Fruit fly (Drosophila melanogaster) whole organism, embryonic: ENCODE data around the gene Spn85F.

ENCODE experiments used
- Abd-B ChIP-seq: fragments of 200-800 bp; sonication (Bioruptor generic); optimal IDR thresholded peaks from 2 replicates; lab custom pipeline; 2018; ENCODE audit warnings: missing biosample characterization, mild to moderate bottlenecking, missing genetic modification characterization, moderate library complexity
- Adf1 ChIP-seq: fragments of 200-800 bp; sonication (Bioruptor generic); IDR thresholded peaks from 2 replicates; pipeline ENCODE4 v1.3.6; 2022; ENCODE audit warnings: missing biosample characterization, missing genetic modification characterization
- Atf3 ChIP-seq: fragments of 200-800 bp; sonication (Bioruptor generic); optimal IDR thresholded peaks from 3 replicates; lab custom pipeline; 2016; ENCODE audit warnings: missing biosample characterization, missing genetic modification characterization
- BtbVII ChIP-seq: fragments of 200-800 bp; sonication (Bioruptor generic); optimal IDR thresholded peaks from 3 replicates; lab custom pipeline; 2017; ENCODE audit warnings: missing biosample characterization, mild to moderate bottlenecking, missing genetic modification characterization
- Bteb2 ChIP-seq: fragments of 200-800 bp; sonication (Bioruptor generic); optimal IDR thresholded peaks from 2 replicates; lab custom pipeline; 2016; ENCODE audit warnings: missing biosample characterization, missing genetic modification characterization
- CG10209 ChIP-seq: fragments of 200-800 bp; sonication (Bioruptor generic); optimal IDR thresholded peaks from 3 replicates; lab custom pipeline; 2017; ENCODE audit warnings: missing biosample characterization, mild to moderate bottlenecking, missing genetic modification characterization, missing genetic modification reagents
- CG11560 ChIP-seq: fragments of 200-800 bp; sonication (Bioruptor generic); IDR thresholded peaks from 3 replicates; pipeline ENCODE4 v1.3.6; 2022; ENCODE audit warnings: missing biosample characterization, missing genetic modification characterization
- CG13424 ChIP-seq: fragments of 200-800 bp; sonication (Bioruptor generic); optimal IDR thresholded peaks from 2 replicates; lab custom pipeline; 2019; ENCODE audit warnings: missing biosample characterization, mild to moderate bottlenecking, missing genetic modification characterization, moderate library complexity
- CG13894 ChIP-seq: fragments of 200-800 bp; sonication (Bioruptor generic); optimal IDR thresholded peaks from 3 replicates; lab custom pipeline; 2018; ENCODE audit warnings: missing biosample characterization, mild to moderate bottlenecking, missing genetic modification characterization, moderate library complexity
- CG14014 ChIP-seq: fragments of 200-800 bp; sonication (Bioruptor generic); IDR thresholded peaks from 2 replicates; pipeline ENCODE4 v1.3.6; 2022; ENCODE audit warnings: missing biosample characterization, missing genetic modification characterization
- CG16779 ChIP-seq: fragments of 200-800 bp; sonication (Bioruptor generic); IDR thresholded peaks from 2 replicates; pipeline ENCODE4 v1.3.6; 2022; ENCODE audit warnings: missing biosample characterization, missing genetic modification characterization
- CG17186 ChIP-seq: fragments of 200-800 bp; sonication (Bioruptor generic); optimal IDR thresholded peaks from 3 replicates; lab custom pipeline; 2017; ENCODE audit warnings: missing biosample characterization, missing genetic modification reagents, missing genetic modification characterization
- CG17912 ChIP-seq: fragments of 200-800 bp; sonication (Bioruptor generic); optimal IDR thresholded peaks from 2 replicates; lab custom pipeline; 2018; ENCODE audit warnings: missing biosample characterization, mild to moderate bottlenecking, missing genetic modification characterization
- CG1832 ChIP-seq: fragments of 200-800 bp; sonication (Bioruptor generic); optimal IDR thresholded peaks from 2 replicates; lab custom pipeline; 2017; ENCODE audit warnings: missing biosample characterization, mild to moderate bottlenecking, missing genetic modification characterization, inconsistent platforms
- CG2116 ChIP-seq: fragments of 200-800 bp; sonication (Bioruptor generic); optimal IDR thresholded peaks from 3 replicates; lab custom pipeline; 2018; ENCODE audit warnings: missing biosample characterization, mild to moderate bottlenecking, missing genetic modification characterization
- CG31224 ChIP-seq: fragments of 200-800 bp; sonication (Bioruptor generic); IDR thresholded peaks from 2 replicates; pipeline ENCODE4 v1.3.6; 2022; ENCODE audit warnings: missing biosample characterization, missing genetic modification characterization
- CG3163 ChIP-seq: fragments of 200-800 bp; sonication (Bioruptor generic); optimal IDR thresholded peaks from 3 replicates; lab custom pipeline; 2016; ENCODE audit warnings: missing biosample characterization, missing genetic modification characterization
- CG3281 ChIP-seq: fragments of 200-800 bp; sonication (Bioruptor generic); optimal IDR thresholded peaks from 3 replicates; lab custom pipeline; 2017; ENCODE audit warnings: missing biosample characterization, mild to moderate bottlenecking, missing genetic modification characterization
- CG6791 ChIP-seq: fragments of 200-800 bp; sonication (Bioruptor generic); IDR thresholded peaks from 3 replicates; pipeline ENCODE4 v1.3.6; 2022; ENCODE audit warnings: missing biosample characterization, missing genetic modification characterization; ENCODE audit not compliant: partially characterized antibody
- CG7745 ChIP-seq: fragments of 200-800 bp; sonication (Bioruptor generic); optimal IDR thresholded peaks from 2 replicates; lab custom pipeline; 2018; ENCODE audit warnings: missing biosample characterization, mild to moderate bottlenecking, missing genetic modification characterization, moderate library complexity
- CG7963 ChIP-seq: fragments of 200-800 bp; sonication (Bioruptor generic); IDR thresholded peaks from 3 replicates; pipeline ENCODE4 v1.3.6; 2022; ENCODE audit warnings: missing biosample characterization, missing genetic modification characterization; ENCODE audit not compliant: partially characterized antibody
- CG8765 ChIP-seq: fragments of 200-800 bp; sonication (Bioruptor generic); IDR thresholded peaks from 2 replicates; pipeline ENCODE4 v1.3.6; 2022; ENCODE audit warnings: missing biosample characterization, missing genetic modification characterization
- CoRest ChIP-seq: fragments of 200-800 bp; sonication (Bioruptor generic); optimal IDR thresholded peaks from 3 replicates; lab custom pipeline; 2018; ENCODE audit warnings: missing biosample characterization, mild to moderate bottlenecking, missing genetic modification characterization, moderate library complexity
- Gsc ChIP-seq: fragments of 200-800 bp; sonication (Bioruptor generic); IDR thresholded peaks from 2 replicates; pipeline ENCODE4 v1.3.6; 2022; ENCODE audit warnings: missing biosample characterization, missing genetic modification characterization
- HLHmδ ChIP-seq: fragments of 200-800 bp; sonication (Bioruptor generic); optimal IDR thresholded peaks from 2 replicates; lab custom pipeline; 2018; ENCODE audit warnings: missing biosample characterization, mild to moderate bottlenecking, missing genetic modification characterization, moderate library complexity
- Hr78 ChIP-seq, 2 experiments: fragments of 200-800 bp in 1 of 2; fragments of >200 bp in 1 of 2; sonication (Bioruptor generic) in 1 of 2; optimal IDR thresholded peaks; 2 replicates each; lab custom pipeline; 2017 to 2019; ENCODE audit warnings: missing biosample characterization in 2 of 2, missing genetic modification characterization in 2 of 2, mild to moderate bottlenecking in 1 of 2, moderate library complexity in 1 of 2
- MESR4 ChIP-seq: fragments of 200-800 bp; sonication (Bioruptor generic); optimal IDR thresholded peaks from 2 replicates; lab custom pipeline; 2018; ENCODE audit warnings: missing biosample characterization, mild to moderate bottlenecking, missing genetic modification characterization, moderate library complexity
- Neu2 ChIP-seq: fragments of 200-800 bp; sonication (Bioruptor generic); optimal IDR thresholded peaks from 3 replicates; lab custom pipeline; 2016; ENCODE audit warnings: missing biosample characterization, missing genetic modification characterization, borderline replicate concordance
- Opbp ChIP-seq: fragments of 200-800 bp; sonication (Bioruptor generic); IDR thresholded peaks from 3 replicates; pipeline ENCODE4 v1.3.6; 2022; ENCODE audit warnings: missing biosample characterization, missing genetic modification characterization; ENCODE audit not compliant: partially characterized antibody
- Spps ChIP-seq: fragments of 200-800 bp; sonication (Bioruptor generic); optimal IDR thresholded peaks from 2 replicates; lab custom pipeline; 2018; ENCODE audit warnings: missing biosample characterization, mild to moderate bottlenecking, missing genetic modification characterization
- Sry-δ ChIP-seq: fragments of 200-800 bp; sonication (Bioruptor generic); optimal IDR thresholded peaks from 2 replicates; lab custom pipeline; 2016; ENCODE audit warnings: missing biosample characterization, missing genetic modification characterization
- Vsx1 ChIP-seq: fragments of 200-800 bp; sonication (Bioruptor generic); optimal IDR thresholded peaks from 2 replicates; lab custom pipeline; 2017; ENCODE audit warnings: missing biosample characterization, mild to moderate bottlenecking, missing genetic modification characterization, missing genetic modification reagents
- cad ChIP-seq: fragments of >200 bp; optimal IDR thresholded peaks from 2 replicates; lab custom pipeline; 2017; ENCODE audit warnings: missing biosample characterization, missing genetic modification characterization
- chinmo ChIP-seq: fragments of 200-800 bp; sonication (Bioruptor generic); IDR thresholded peaks from 4 replicates; pipeline ENCODE4 v1.3.6; 2022; ENCODE audit warnings: missing biosample characterization, missing genetic modification characterization; ENCODE audit not compliant: partially characterized antibody
- exex ChIP-seq: fragments of 200-800 bp; sonication (Bioruptor generic); optimal IDR thresholded peaks from 4 replicates; lab custom pipeline; 2018; ENCODE audit warnings: missing biosample characterization, mild to moderate bottlenecking, missing genetic modification characterization, moderate library complexity
- gfzf ChIP-seq: fragments of 200-800 bp; sonication (Bioruptor generic); optimal IDR thresholded peaks from 2 replicates; lab custom pipeline; 2016; ENCODE audit warnings: missing biosample characterization, mild to moderate bottlenecking, missing genetic modification characterization, moderate library complexity
- nerfin-1 ChIP-seq: fragments of 200-800 bp; sonication (Bioruptor generic); optimal IDR thresholded peaks from 3 replicates; lab custom pipeline; 2019; ENCODE audit warnings: missing biosample characterization, mild to moderate bottlenecking, missing genetic modification characterization, moderate library complexity
- phol ChIP-seq: fragments of 200-800 bp; sonication (Bioruptor generic); optimal IDR thresholded peaks from 3 replicates; lab custom pipeline; 2018; ENCODE audit warnings: missing biosample characterization, mild to moderate bottlenecking, missing genetic modification characterization, moderate library complexity
- pros ChIP-seq: fragments of 200-800 bp; sonication (Bioruptor generic); optimal IDR thresholded peaks from 3 replicates; lab custom pipeline; 2019; ENCODE audit warnings: missing biosample characterization, mild to moderate bottlenecking, missing genetic modification characterization, moderate library complexity
- psq ChIP-seq: fragments of 200-800 bp; sonication (Bioruptor generic); optimal IDR thresholded peaks from 2 replicates; lab custom pipeline; 2017; ENCODE audit warnings: missing biosample characterization, missing genetic modification characterization
- ranshi ChIP-seq: fragments of 200-800 bp; sonication (Bioruptor generic); IDR thresholded peaks from 2 replicates; pipeline ENCODE4 v1.3.6; 2022; ENCODE audit warnings: missing biosample characterization, missing genetic modification characterization
- rib ChIP-seq: fragments of 200-800 bp; sonication (Bioruptor generic); IDR thresholded peaks from 2 replicates; pipeline ENCODE4 v1.3.6; 2022; ENCODE audit warnings: missing biosample characterization, missing genetic modification characterization
- scrt ChIP-seq: fragments of 200-800 bp; sonication (Bioruptor generic); optimal IDR thresholded peaks from 2 replicates; lab custom pipeline; 2018; ENCODE audit warnings: missing biosample characterization, mild to moderate bottlenecking, missing genetic modification characterization, moderate library complexity
- shn ChIP-seq: fragments of 200-800 bp; sonication (Bioruptor generic); optimal IDR thresholded peaks from 3 replicates; lab custom pipeline; 2016; ENCODE audit warnings: missing biosample characterization, missing genetic modification characterization
- sima ChIP-seq: fragments of 200-800 bp; sonication (Bioruptor generic); optimal IDR thresholded peaks from 2 replicates; lab custom pipeline; 2016; ENCODE audit warnings: missing biosample characterization, missing genetic modification characterization
- slou ChIP-seq: fragments of 200-800 bp; sonication (Bioruptor generic); optimal IDR thresholded peaks from 3 replicates; lab custom pipeline; 2016; ENCODE audit warnings: missing biosample characterization, missing genetic modification characterization
- tap ChIP-seq: fragments of 200-800 bp; optimal IDR thresholded peaks from 3 replicates; lab custom pipeline; 2019; ENCODE audit warnings: missing biosample characterization, mild to moderate bottlenecking, missing genetic modification characterization, moderate library complexity
- usp ChIP-seq: fragments of >200 bp; optimal IDR thresholded peaks from 2 replicates; lab custom pipeline; 2017; ENCODE audit warnings: missing biosample characterization, missing genetic modification characterization
- wek ChIP-seq: fragments of 200-800 bp; sonication (Bioruptor generic); optimal IDR thresholded peaks from 3 replicates; lab custom pipeline; 2018; ENCODE audit warnings: missing biosample characterization, mild to moderate bottlenecking, missing genetic modification characterization, moderate library complexity

Spn85F gene

DNA sequence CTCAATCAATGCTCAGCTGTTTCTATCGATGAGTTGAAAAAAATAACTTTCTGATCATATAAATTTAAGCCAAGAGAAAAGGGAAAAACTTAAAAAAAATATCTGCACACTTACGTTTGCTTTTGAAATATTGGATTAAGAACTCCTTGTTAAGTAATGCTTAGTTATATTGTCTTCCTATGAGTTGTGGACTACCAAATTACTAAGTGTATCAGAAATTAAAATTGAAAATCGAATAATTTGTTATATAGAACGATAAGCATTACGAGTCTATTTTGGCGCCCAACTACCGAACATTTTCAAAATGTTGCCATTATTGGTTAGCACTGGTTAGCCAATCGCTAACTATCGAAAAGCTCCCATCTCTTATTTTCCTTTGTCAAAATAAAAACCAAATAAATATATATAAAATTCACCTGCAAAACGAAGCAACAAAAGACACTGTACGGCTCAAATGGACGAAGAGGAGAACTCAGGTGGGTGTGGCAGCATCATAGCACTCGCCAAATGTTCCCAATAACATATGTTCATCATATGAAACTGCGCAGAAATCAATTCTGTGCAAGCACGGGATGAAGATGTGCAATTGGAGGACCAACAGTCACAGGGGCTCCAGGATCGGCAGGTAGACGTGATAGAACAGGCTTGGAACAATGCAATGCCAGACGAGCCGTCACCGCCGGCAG is 52.0 kb downstream of the Spn85F start, which contains the start of gene ohgt (continued):
- TF ChIP-seq Adf1 (GFP tag; lab: Robert Waterston, UW), result no peak
- TF ChIP-seq CG8765 (GFP tag; lab: Robert Waterston, UW), result no peak
- TF ChIP-seq Abd-B (GFP tag; lab: Kevin White, UChicago), result no peak
- no peak for TF ChIP-seq slou (GFP tag; lab: Kevin White, UChicago)
- TF ChIP-seq CG6791 (GFP tag; lab: Robert Waterston, UW), result 0 out of 3 replicates have a peak, but pooled peaks have one; percentile 21
- no peak for TF ChIP-seq gfzf (GFP tag; lab: Kevin White, UChicago)
- no peak for TF ChIP-seq CG3163 (GFP tag; lab: Kevin White, UChicago)
- TF ChIP-seq MESR4 (GFP tag; lab: Kevin White, UChicago), result peak; percentile 81
- TF ChIP-seq CG13424, result peak; percentile 35
- peak; percentile 38 for TF ChIP-seq Vsx1
- no peak for TF ChIP-seq HLHmδ (GFP tag; lab: Kevin White, UChicago)
- no peak for TF ChIP-seq shn
- no peak for TF ChIP-seq scrt (GFP tag; lab: Kevin White, UChicago)
- no peak for TF ChIP-seq sima (GFP tag; lab: Kevin White, UChicago)
- no peak for TF ChIP-seq wek (GFP tag; lab: Kevin White, UChicago)
- no peak for TF ChIP-seq Neu2 (GFP tag; lab: Kevin White, UChicago)
- TF ChIP-seq CG1832, result no peak
- no peak for TF ChIP-seq CG7963 (GFP tag; lab: Robert Waterston, UW)
- peak; percentile 73 for TF ChIP-seq CG2116 (GFP tag; lab: Kevin White, UChicago)
- no peak for TF ChIP-seq CG7745 (tag; lab: Kevin White, UChicago)
- TF ChIP-seq CG3281 (GFP tag; lab: Kevin White, UChicago), result peak; percentile 32
- TF ChIP-seq cad (GFP tag; lab: Kevin White, UChicago), result no peak
- no peak for TF ChIP-seq rib (GFP tag; lab: Robert Waterston, UW)
- no peak for TF ChIP-seq CG11560 (tag; lab: Robert Waterston, UW)
- TF ChIP-seq CG31224 (GFP tag; lab: Robert Waterston, UW), result no peak
- peak; percentile 50 for TF ChIP-seq phol (tag; lab: Kevin White, UChicago)
- TF ChIP-seq usp (GFP tag; lab: Kevin White, UChicago), result no peak
- TF ChIP-seq Hr78 (GFP tag; optimal IDR thresholded peaks at IDR 0.05; lab: Kevin White, UChicago), result no peak
- peak; percentile 47 for TF ChIP-seq CoRest (tag; lab: Kevin White, UChicago)
- no peak for TF ChIP-seq Spps (tag; lab: Kevin White, UChicago)
- no peak for TF ChIP-seq exex (tag; lab: Kevin White, UChicago)
- no peak for TF ChIP-seq CG17912 (GFP tag; lab: Kevin White, UChicago)
- no peak for TF ChIP-seq CG13894 (tag; lab: Kevin White, UChicago)
- TF ChIP-seq Opbp (GFP tag; lab: Robert Waterston, UW), result peak; percentile 29; the same call in 1 of the 3 replicates
- TF ChIP-seq psq (GFP tag; lab: Kevin White, UChicago), result no peak
- TF ChIP-seq Sry-δ, result peak; percentile 78
- no peak for TF ChIP-seq BtbVII (GFP tag; lab: Kevin White, UChicago)
- no peak for TF ChIP-seq chinmo (GFP tag; lab: Robert Waterston, UW)
- no peak for TF ChIP-seq Gsc (GFP tag; lab: Robert Waterston, UW)
- TF ChIP-seq Atf3 (GFP tag; lab: Kevin White, UChicago), result no peak
- TF ChIP-seq CG14014 (GFP tag; lab: Robert Waterston, UW), result peak; percentile 42; the same call in 1 of the 2 replicates
- no peak for TF ChIP-seq CG17186 (GFP tag; lab: Kevin White, UChicago)
- TF ChIP-seq tap (tag; lab: Kevin White, UChicago), result no peak
- no peak for TF ChIP-seq CG16779 (GFP tag; lab: Robert Waterston, UW)
- no peak for TF ChIP-seq CG10209 (GFP tag; lab: Kevin White, UChicago)
- TF ChIP-seq pros (GFP tag; lab: Kevin White, UChicago), result no peak
- no peak for TF ChIP-seq ranshi (GFP tag; lab: Robert Waterston, UW)
- TF ChIP-seq nerfin-1 (tag; lab: Kevin White, UChicago), result peak; percentile 8
- TF ChIP-seq Bteb2 (GFP tag; lab: Kevin White, UChicago), result no peak
